Worm (Caenorhabditis elegans) whole organism, L4 larva: ENCODE measurements around the gene F22D3.4.

ENCODE experiments used
- D1046.2 ChIP-seq: fragments of 200-800 bp; sonication (Bioruptor generic); IDR thresholded peaks from 2 replicates; pipeline ENCODE4 v1.3.6; 2022; ENCODE audit warnings: missing genetic modification characterization, missing compliant biosample characterization
- F37D6.2 ChIP-seq: sonication (generic microtip); optimal IDR thresholded peaks from 2 replicates; lab custom pipeline; 2016; ENCODE audit warnings: mild to moderate bottlenecking, missing genetic modification characterization, missing compliant biosample characterization
- F44E2.7 ChIP-seq: fragments of 200-800 bp; sonication (Bioruptor generic); IDR thresholded peaks from 2 replicates; pipeline ENCODE4 v2.1.2; 2022; ENCODE audit warnings: missing genetic modification characterization, missing compliant biosample characterization
- F49E8.2 ChIP-seq: sonication (generic microtip); optimal IDR thresholded peaks from 2 replicates; lab custom pipeline; 2016; ENCODE audit warnings: missing compliant biosample characterization, mild to moderate bottlenecking, missing genetic modification characterization, borderline replicate concordance
- T26A8.4 ChIP-seq: fragments of 200-800 bp; sonication (Bioruptor generic); IDR thresholded peaks from 2 replicates; pipeline ENCODE4 v1.3.6; 2022; ENCODE audit warnings: missing genetic modification characterization, missing compliant biosample characterization
- Y5F2A.4 ChIP-seq: fragments of 200-800 bp; sonication (Bioruptor generic); optimal IDR thresholded peaks from 2 replicates; lab custom pipeline; 2018; ENCODE audit warnings: mild to moderate bottlenecking, missing genetic modification characterization, missing compliant biosample characterization
- Y75B8A.6 ChIP-seq: fragments of 200-800 bp; sonication (Bioruptor generic); IDR thresholded peaks from 2 replicates; pipeline ENCODE4 v1.3.6; 2022; ENCODE audit warnings: missing genetic modification reagents, missing genetic modification characterization, missing compliant biosample characterization
- ZK546.5 ChIP-seq, 2 experiments: sonication (generic microtip); optimal IDR thresholded peaks; 2 replicates each; lab custom pipeline; 2017; ENCODE audit warnings: missing biosample characterization in 2 of 2, missing genetic modification characterization in 2 of 2
- aha-1 ChIP-seq: fragments of 150-350 bp; peaks from one replicate; lab custom pipeline; 2014; ENCODE audit warnings: missing biosample characterization, missing genetic modification characterization
- aly-2 ChIP-seq: sonication (generic microtip); optimal IDR thresholded peaks from 2 replicates; lab custom pipeline; 2018; ENCODE audit warnings: missing biosample characterization, missing genetic modification characterization
- arid-1 ChIP-seq: fragments of 200-800 bp; sonication (Bioruptor generic); conservative IDR thresholded peaks from 2 replicates; pipeline ENCODE4 v1.3.6; 2022; ENCODE audit warnings: missing genetic modification reagents, missing genetic modification characterization, missing compliant biosample characterization
- attf-4 ChIP-seq: sonication (generic microtip); optimal IDR thresholded peaks from 3 replicates; lab custom pipeline; 2017; ENCODE audit warnings: missing biosample characterization, missing genetic modification characterization
- ceh-44 ChIP-seq: fragments of 200-800 bp; sonication (Bioruptor generic); IDR thresholded peaks from 2 replicates; pipeline ENCODE4 v1.3.6; 2022; ENCODE audit warnings: missing genetic modification reagents, missing genetic modification characterization, missing compliant biosample characterization
- ceh-82 ChIP-seq: sonication (generic microtip); optimal IDR thresholded peaks from 2 replicates; lab custom pipeline; 2017; ENCODE audit warnings: missing biosample characterization, missing genetic modification characterization
- ctbp-1 ChIP-seq: fragments of 200-800 bp; sonication (Bioruptor generic); IDR thresholded peaks from 2 replicates; pipeline ENCODE4 v1.3.6; 2022; ENCODE audit warnings: missing genetic modification reagents, missing genetic modification characterization, missing compliant biosample characterization
- daf-16 ChIP-seq, 3 experiments: sonication (generic microtip); optimal IDR thresholded peaks; 2 replicates each; lab custom pipeline; 2016 to 2017; ENCODE audit warnings: missing genetic modification characterization in 3 of 3, missing genetic modification reagents in 3 of 3, mild to moderate bottlenecking in 2 of 3, missing compliant biosample characterization in 2 of 3, missing biosample characterization in 1 of 3, moderate library complexity in 1 of 3
- daf-19 ChIP-seq: fragments of 200-800 bp; sonication (Bioruptor generic); conservative IDR thresholded peaks from 2 replicates; pipeline ENCODE4 v1.3.6; 2022; ENCODE audit warnings: missing genetic modification characterization, missing compliant biosample characterization
- dmd-6 ChIP-seq: fragments of 200-800 bp; sonication (Bioruptor generic); IDR thresholded peaks from 2 replicates; pipeline ENCODE4 v1.3.6; 2022; ENCODE audit warnings: missing genetic modification reagents, missing genetic modification characterization, missing compliant biosample characterization
- dpl-1 ChIP-seq: fragments of 150-350 bp; optimal IDR thresholded peaks from 2 replicates; lab custom pipeline; 2014; ENCODE audit warnings: missing biosample characterization, missing genetic modification reagents, missing genetic modification characterization
- dve-1 ChIP-seq: sonication (generic microtip); optimal IDR thresholded peaks from 2 replicates; lab custom pipeline; 2017; ENCODE audit warnings: antibody characterized with exemption, mild to moderate bottlenecking, missing genetic modification characterization, missing compliant biosample characterization; ENCODE audit not compliant: insufficient read depth
- fos-1 ChIP-seq: fragments of 150-350 bp; optimal IDR thresholded peaks from 2 replicates; lab custom pipeline; 2014; ENCODE audit warnings: missing biosample characterization, missing genetic modification characterization
- hlh-11 ChIP-seq: fragments of 200-800 bp; sonication (Bioruptor generic); optimal IDR thresholded peaks from 2 replicates; lab custom pipeline; 2018; ENCODE audit warnings: mild to moderate bottlenecking, missing genetic modification characterization, missing compliant biosample characterization
- hmg-1.1 ChIP-seq: fragments of 200-800 bp; sonication (Bioruptor generic); IDR thresholded peaks from 2 replicates; pipeline ENCODE4 v1.3.6; 2022; ENCODE audit warnings: missing genetic modification reagents, missing genetic modification characterization, missing compliant biosample characterization
- lim-7 ChIP-seq: fragments of 200-800 bp; sonication (Bioruptor generic); IDR thresholded peaks from 2 replicates; pipeline ENCODE4 v1.3.6; 2022; ENCODE audit warnings: missing genetic modification characterization, missing compliant biosample characterization
- lin-13 ChIP-seq: fragments of 150-350 bp; optimal IDR thresholded peaks from 2 replicates; lab custom pipeline; 2014; ENCODE audit warnings: missing biosample characterization, missing genetic modification reagents, missing genetic modification characterization
- lin-38 ChIP-seq: fragments of 200-800 bp; sonication (Bioruptor generic); IDR thresholded peaks from 2 replicates; pipeline ENCODE4 v1.3.6; 2022; ENCODE audit warnings: missing genetic modification reagents, missing genetic modification characterization, missing compliant biosample characterization
- lir-3 ChIP-seq: sonication (generic microtip); optimal IDR thresholded peaks from 2 replicates; lab custom pipeline; 2016; ENCODE audit warnings: mild to moderate bottlenecking, missing genetic modification characterization, missing compliant biosample characterization
- madf-9 ChIP-seq: fragments of 200-800 bp; sonication (Bioruptor generic); conservative IDR thresholded peaks from 2 replicates; pipeline ENCODE4 v1.3.6; 2022; ENCODE audit warnings: missing genetic modification reagents, missing genetic modification characterization, missing compliant biosample characterization
- mdl-1 ChIP-seq, 2 experiments: fragments of 150-350 bp in 1 of 2; sonication (generic microtip) in 1 of 2; optimal IDR thresholded peaks; 2 replicates each; lab custom pipeline; 2014 to 2017; ENCODE audit warnings: missing biosample characterization in 2 of 2, missing genetic modification characterization in 2 of 2
- mep-1 ChIP-seq: fragments of 150-350 bp; sonication (generic microtip); optimal IDR thresholded peaks from 3 replicates; lab custom pipeline; 2014; ENCODE audit warnings: missing biosample characterization, missing genetic modification characterization
- nhr-10 ChIP-seq: fragments of 150-350 bp; optimal IDR thresholded peaks from 2 replicates; lab custom pipeline; 2014; ENCODE audit warnings: missing biosample characterization, missing genetic modification characterization
- nhr-102 ChIP-seq: sonication (generic microtip); optimal IDR thresholded peaks from 2 replicates; lab custom pipeline; 2016; ENCODE audit warnings: mild to moderate bottlenecking, missing genetic modification characterization, moderate library complexity, missing compliant biosample characterization
- nhr-11 ChIP-seq: fragments of 150-350 bp; optimal IDR thresholded peaks from 2 replicates; lab custom pipeline; 2014; ENCODE audit warnings: missing biosample characterization, missing genetic modification characterization
- nhr-42 ChIP-seq: fragments of 200-800 bp; sonication (Bioruptor generic); IDR thresholded peaks from 2 replicates; pipeline ENCODE4 v1.3.6; 2022; ENCODE audit warnings: missing genetic modification characterization, missing compliant biosample characterization
- nhr-6 ChIP-seq: fragments of 150-350 bp; optimal IDR thresholded peaks from 2 replicates; lab custom pipeline; 2014; ENCODE audit warnings: missing biosample characterization, missing genetic modification characterization
- nhr-76 ChIP-seq: fragments of 150-350 bp; optimal IDR thresholded peaks from 2 replicates; lab custom pipeline; 2014; ENCODE audit warnings: missing biosample characterization, missing genetic modification characterization
- nhr-77 ChIP-seq: fragments of 150-350 bp; optimal IDR thresholded peaks from 2 replicates; lab custom pipeline; 2014; ENCODE audit warnings: missing biosample characterization, missing genetic modification characterization
- pha-4 ChIP-seq, 2 experiments: fragments of 150-350 bp in 1 of 2; fragments of 200-800 bp in 1 of 2; sonication (Bioruptor generic) in 1 of 2; IDR thresholded peaks in 1 of 2; optimal IDR thresholded peaks in 1 of 2; 2 replicates each; pipeline versions ENCODE4 v1.3.6 to Lab custom; 2014 to 2022; ENCODE audit warnings: missing genetic modification characterization in 2 of 2, missing genetic modification reagents in 2 of 2, missing biosample characterization in 1 of 2, missing compliant biosample characterization in 1 of 2
- pqm-1 ChIP-seq: sonication (generic microtip); optimal IDR thresholded peaks from 2 replicates; lab custom pipeline; 2017; ENCODE audit warnings: missing biosample characterization, missing genetic modification characterization
- rbr-2 ChIP-seq: sonication (generic microtip); optimal IDR thresholded peaks from 2 replicates; lab custom pipeline; 2016; ENCODE audit warnings: missing genotype, missing genetic modification characterization, missing compliant biosample characterization
- saeg-2 ChIP-seq: fragments of 200-800 bp; sonication (Bioruptor generic); IDR thresholded peaks from 2 replicates; pipeline ENCODE4 v1.3.6; 2022; ENCODE audit warnings: missing genetic modification reagents, missing genetic modification characterization, missing compliant biosample characterization
- sdz-12 ChIP-seq: fragments of 200-800 bp; sonication (Bioruptor generic); optimal IDR thresholded peaks from 2 replicates; lab custom pipeline; 2018; ENCODE audit warnings: mild to moderate bottlenecking, missing genetic modification characterization, missing compliant biosample characterization
- set-16 ChIP-seq: fragments of 200-800 bp; sonication (Bioruptor generic); IDR thresholded peaks from 2 replicates; pipeline ENCODE4 v1.3.6; 2022; ENCODE audit warnings: missing genetic modification reagents, missing genetic modification characterization, missing compliant biosample characterization
- snpc-1.2 ChIP-seq: fragments of 200-800 bp; sonication (Bioruptor generic); IDR thresholded peaks from 2 replicates; pipeline ENCODE4 v1.3.6; 2022; ENCODE audit warnings: missing genetic modification reagents, missing genetic modification characterization, missing compliant biosample characterization
- tag-97 ChIP-seq: fragments of 200-800 bp; sonication (Bioruptor generic); IDR thresholded peaks from 2 replicates; pipeline ENCODE4 v1.3.6; 2022; ENCODE audit warnings: missing genetic modification characterization, missing compliant biosample characterization
- unc-130 ChIP-seq: sonication (generic microtip); optimal IDR thresholded peaks from 2 replicates; lab custom pipeline; 2016; ENCODE audit warnings: missing genetic modification reagents, missing genetic modification characterization, missing compliant biosample characterization
- vab-7 ChIP-seq: fragments of 200-800 bp; sonication (Bioruptor generic); IDR thresholded peaks from 2 replicates; pipeline ENCODE4 v1.3.6; 2022; ENCODE audit warnings: missing genetic modification reagents, missing genetic modification characterization, missing compliant biosample characterization
- zfp-3 ChIP-seq: fragments of 200-800 bp; sonication (Bioruptor generic); conservative IDR thresholded peaks from 2 replicates; pipeline ENCODE4 v1.3.6; 2022; ENCODE audit warnings: missing genetic modification reagents, missing genetic modification characterization, missing compliant biosample characterization
- zip-11 ChIP-seq: fragments of 200-800 bp; sonication (Bioruptor generic); IDR thresholded peaks from 2 replicates; pipeline ENCODE4 v1.3.6; 2022; ENCODE audit warnings: missing genetic modification characterization, missing compliant biosample characterization
- ztf-7 ChIP-seq: fragments of 150-350 bp; optimal IDR thresholded peaks from 2 replicates; lab custom pipeline; 2014; ENCODE audit warnings: missing biosample characterization, missing genetic modification characterization

The F22D3.4 gene

DNA sequence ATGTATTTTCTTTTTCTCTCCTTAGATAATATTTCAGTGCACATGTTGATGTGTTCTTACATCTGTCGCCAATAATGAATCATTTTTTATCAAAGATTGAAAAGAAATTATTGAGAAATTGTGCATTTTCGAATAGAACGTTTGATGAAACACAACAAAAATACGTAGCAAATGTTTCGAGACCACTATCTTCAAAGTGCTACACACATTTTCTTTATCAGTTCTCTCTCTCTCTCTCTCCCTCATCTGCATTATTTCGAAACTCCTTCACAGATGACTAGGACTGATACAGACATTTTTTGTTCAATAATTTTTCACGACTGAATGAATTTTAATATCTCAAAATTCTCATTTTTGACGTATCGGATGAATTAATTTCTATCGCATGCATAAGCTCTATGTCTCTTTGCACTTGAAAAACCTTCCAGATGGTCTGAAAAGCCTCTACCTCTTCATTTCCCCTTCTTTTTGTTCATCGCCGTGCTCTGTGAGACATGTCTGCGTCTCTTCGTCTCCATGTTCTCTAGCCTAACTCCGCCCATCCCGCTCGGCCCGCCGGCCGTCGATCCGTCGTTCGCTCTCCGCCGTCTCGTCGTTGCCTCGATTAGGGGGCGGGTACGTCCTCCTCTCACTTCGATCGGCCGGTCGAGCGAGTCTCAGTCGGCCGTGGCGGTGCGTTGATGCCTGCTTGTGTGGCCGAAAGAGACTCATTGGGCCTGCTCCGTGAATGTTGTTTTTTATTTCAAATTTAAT, 16.1 kb upstream of the F22D3.4 start (continued):
- TF ChIP-seq hmg-1.1 (GFP tag; lab: Robert Waterston, UW) (peak; percentile 75), ZK546.5 (tag; optimal IDR thresholded peaks at IDR 0.05; lab: Kevin White, UChicago) (no peak), F49E8.2 (tag; lab: Kevin White, UChicago) (no peak), nhr-6 (tag; lab: Kevin White, UChicago) (no peak), attf-4 (tag; lab: Kevin White, UChicago) (no peak), F37D6.2 (tag; lab: Kevin White, UChicago) (peak; percentile 51), lir-3 (tag; lab: Kevin White, UChicago) (no peak), nhr-76 (tag; lab: Kevin White, UChicago) (no peak), nhr-77 (tag; lab: Kevin White, UChicago) (peak; percentile 43), daf-19 (no peak), nhr-11 (no peak), sdz-12 (no peak), mep-1 (peak; percentile 30), rbr-2 (tag; lab: Kevin White, UChicago) (peak; percentile 61), ctbp-1 (GFP tag; lab: Robert Waterston, UW) (peak; percentile 18; the same call in 1 of the 2 replicates), lin-13 (GFP tag; lab: Kevin White, UChicago) (no peak), D1046.2 (no peak), zip-11 (GFP tag; lab: Robert Waterston, UW) (no peak), ceh-82 (no peak), madf-9 (GFP tag; lab: Robert Waterston, UW) (no peak), tag-97 (GFP tag; lab: Robert Waterston, UW) (no peak), dpl-1 (GFP tag; lab: Kevin White, UChicago) (peak; percentile 7), aly-2 (tag; lab: Kevin White, UChicago) (no peak), dmd-6 (GFP tag; lab: Robert Waterston, UW) (peak; percentile 29), fos-1 (no peak), vab-7 (GFP tag; lab: Robert Waterston, UW) (0 out of 2 replicates have a peak, but pooled peaks have one; percentile 37), Y75B8A.6 (GFP tag; lab: Robert Waterston, UW) (no peak), nhr-42 (GFP tag; lab: Robert Waterston, UW) (no peak), set-16 (GFP tag; lab: Robert Waterston, UW) (peak; percentile 97), lin-38 (GFP tag; lab: Robert Waterston, UW) (no peak), F44E2.7 (GFP tag; lab: Robert Waterston, UW) (no peak), nhr-10 (tag; lab: Kevin White, UChicago) (no peak), arid-1 (no peak), dve-1 (peak; percentile 18), zfp-3 (GFP tag; lab: Robert Waterston, UW) (no peak), lim-7 (GFP tag; lab: Robert Waterston, UW) (no peak), unc-130 (GFP tag; lab: Kevin White, UChicago) (no peak), ceh-44 (0 out of 2 replicates have a peak, but pooled peaks have one; percentile 14), pha-4 (GFP tag; IDR thresholded peaks at IDR 0.05; lab: Robert Waterston, UW) (no peak; the same call in 1 of the 2 replicates), pha-4 (tag; optimal IDR thresholded peaks at IDR 0.05; lab: Kevin White, UChicago) (no peak), ztf-7 (tag; lab: Kevin White, UChicago) (no peak), mdl-1 (tag; optimal IDR thresholded peaks at IDR 0.05; lab: Kevin White, UChicago) (no peak), nhr-102 (no peak), aha-1 (tag; lab: Kevin White, UChicago) (peak; percentile 89), daf-16 (GFP tag; optimal IDR thresholded peaks at IDR 0.05; lab: Kevin White, UChicago) (no peak), daf-16 (tag; optimal IDR thresholded peaks at IDR 0.05; lab: Kevin White, UChicago) (peak; percentile 73), snpc-1.2 (GFP tag; lab: Robert Waterston, UW) (no peak), pqm-1 (peak; percentile 63), hlh-11 (tag; lab: Kevin White, UChicago) (peak; percentile 30), Y5F2A.4 (no peak), T26A8.4 (GFP tag; lab: Robert Waterston, UW) (no peak), saeg-2 (GFP tag; lab: Robert Waterston, UW) (no peak)
